Worm (Caenorhabditis elegans) whole organism, late embryonic: ENCODE measurements around the gene R10E4.3.

Experiments used
- elt-2 ChIP-seq: sonication (generic microtip); optimal IDR thresholded peaks from 2 replicates; lab custom pipeline; 2016; ENCODE audit warnings: missing genetic modification reagents, missing genetic modification characterization, missing compliant biosample characterization
- ets-4 ChIP-seq: sonication (generic microtip); optimal IDR thresholded peaks from 2 replicates; lab custom pipeline; 2016; ENCODE audit warnings: missing genetic modification characterization, missing compliant biosample characterization
- pros-1 ChIP-seq: fragments of 150-350 bp; optimal IDR thresholded peaks from 2 replicates; lab custom pipeline; 2014; ENCODE audit warnings: missing biosample characterization, missing genetic modification reagents, missing genetic modification characterization

ce11 chrIII:4335614-4336013, 48.3 kb upstream of the R10E4.3 start:
- TF ChIP-seq elt-2 (tag; lab: Kevin White, UChicago) = no peak
- no peak for TF ChIP-seq ets-4
- no peak for TF ChIP-seq pros-1 (tag; lab: Kevin White, UChicago)
